Worm (Caenorhabditis elegans) whole organism, late embryonic: ENCODE measurements around the gene C03C10.7.

Experiments used
- ama-1 ChIP-seq: fragments of 150-350 bp; optimal IDR thresholded peaks from 2 replicates; lab custom pipeline; 2014
- ceh-18 ChIP-seq: sonication (generic microtip); optimal IDR thresholded peaks from 2 replicates; lab custom pipeline; 2016; ENCODE audit warnings: missing genetic modification characterization, missing compliant biosample characterization
- elt-2 ChIP-seq: sonication (generic microtip); optimal IDR thresholded peaks from 2 replicates; lab custom pipeline; 2016; ENCODE audit warnings: missing genetic modification reagents, missing genetic modification characterization, missing compliant biosample characterization
- elt-4 ChIP-seq: sonication (generic microtip); optimal IDR thresholded peaks from 2 replicates; lab custom pipeline; 2016; ENCODE audit warnings: missing genetic modification characterization, missing compliant biosample characterization
- fkh-10 ChIP-seq: fragments of 150-350 bp; optimal IDR thresholded peaks from 2 replicates; lab custom pipeline; 2014; ENCODE audit warnings: missing biosample characterization, missing genetic modification reagents, missing genetic modification characterization
- hlh-6 ChIP-seq: sonication (generic microtip); optimal IDR thresholded peaks from 2 replicates; lab custom pipeline; 2016; ENCODE audit warnings: missing genotype, missing genetic modification characterization, missing compliant biosample characterization
- hlh-8 ChIP-seq: sonication (generic microtip); optimal IDR thresholded peaks from 2 replicates; lab custom pipeline; 2016; ENCODE audit warnings: missing genotype, missing genetic modification characterization, missing compliant biosample characterization
- lin-11 ChIP-seq: fragments of 200-800 bp; sonication (Bioruptor generic); optimal IDR thresholded peaks from 2 replicates; lab custom pipeline; 2018; ENCODE audit warnings: mild to moderate bottlenecking, missing genetic modification characterization, missing compliant biosample characterization
- nhr-11 ChIP-seq: fragments of 150-350 bp; optimal IDR thresholded peaks from 2 replicates; lab custom pipeline; 2014; ENCODE audit warnings: missing biosample characterization, missing genetic modification characterization
- pat-9 ChIP-seq: fragments of 200-800 bp; sonication (Bioruptor generic); optimal IDR thresholded peaks from 2 replicates; lab custom pipeline; 2018; ENCODE audit warnings: mild to moderate bottlenecking, missing genetic modification characterization, moderate library complexity, missing compliant biosample characterization
- rnt-1 ChIP-seq: sonication (generic microtip); optimal IDR thresholded peaks from 2 replicates; lab custom pipeline; 2016; ENCODE audit warnings: missing genetic modification characterization, missing compliant biosample characterization
- sox-4 ChIP-seq: sonication (generic microtip); optimal IDR thresholded peaks from 2 replicates; lab custom pipeline; 2017; ENCODE audit warnings: mild to moderate bottlenecking, missing genetic modification characterization, inconsistent platforms, missing compliant biosample characterization

DNA sequence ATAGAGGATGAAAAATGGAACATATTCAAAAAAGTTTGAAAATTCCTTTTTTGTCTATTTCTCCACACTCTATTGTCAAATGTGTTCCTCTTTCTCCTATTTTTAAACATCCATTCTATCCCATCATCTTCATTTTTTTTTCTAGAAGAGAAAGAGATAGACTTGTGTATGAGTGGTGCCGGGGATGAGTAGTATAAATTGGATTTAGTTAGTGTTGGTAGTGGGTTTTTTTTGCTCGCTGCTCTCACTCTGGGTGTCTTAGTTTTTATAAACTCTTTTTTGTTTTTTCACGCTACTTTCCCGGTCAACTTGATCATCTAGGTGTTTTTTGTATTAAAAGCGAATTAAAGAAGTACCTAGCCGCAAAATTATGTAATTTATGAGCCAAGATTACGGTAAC, 11.4 kb downstream of the C03C10.7 start:
- TF ChIP-seq elt-2 (tag; lab: Kevin White, UChicago) (no peak), pat-9 (tag; lab: Kevin White, UChicago) (no peak), sox-4 (no peak), ama-1 (lab: Kevin White, UChicago) (no peak), nhr-11 (tag; lab: Kevin White, UChicago) (no peak), elt-4 (tag; lab: Kevin White, UChicago) (no peak), fkh-10 (GFP tag; lab: Kevin White, UChicago) (no peak), rnt-1 (tag; lab: Kevin White, UChicago) (no peak), ceh-18 (tag; lab: Kevin White, UChicago) (no peak), hlh-6 (tag; lab: Kevin White, UChicago) (no peak), hlh-8 (tag; lab: Kevin White, UChicago) (no peak), lin-11 (tag; lab: Kevin White, UChicago) (no peak)
